Worm (Caenorhabditis elegans) whole organism, L4/young adult: ENCODE measurements around the gene ugt-12.
"Not testable (repeated sequence)": the region's sequence is repeated elsewhere in the genome, so short reads cannot be mapped to it uniquely, and the experiment has no call there.

Source experiments
- W03F9.2 ChIP-seq: fragments of 150-350 bp; optimal IDR thresholded peaks from 2 replicates; lab custom pipeline; 2014; ENCODE audit warnings: missing biosample characterization, missing genetic modification characterization
- dao-5 ChIP-seq: sonication (generic microtip); optimal IDR thresholded peaks from 2 replicates; lab custom pipeline; 2016; ENCODE audit warnings: missing genotype, missing genetic modification characterization, moderate library complexity, missing compliant biosample characterization
- him-1 ChIP-seq: sonication (generic microtip); optimal IDR thresholded peaks from 2 replicates; lab custom pipeline; 2016; ENCODE audit warnings: missing genotype, missing genetic modification reagents, missing genetic modification characterization, missing compliant biosample characterization

ugt-12 gene

DNA sequence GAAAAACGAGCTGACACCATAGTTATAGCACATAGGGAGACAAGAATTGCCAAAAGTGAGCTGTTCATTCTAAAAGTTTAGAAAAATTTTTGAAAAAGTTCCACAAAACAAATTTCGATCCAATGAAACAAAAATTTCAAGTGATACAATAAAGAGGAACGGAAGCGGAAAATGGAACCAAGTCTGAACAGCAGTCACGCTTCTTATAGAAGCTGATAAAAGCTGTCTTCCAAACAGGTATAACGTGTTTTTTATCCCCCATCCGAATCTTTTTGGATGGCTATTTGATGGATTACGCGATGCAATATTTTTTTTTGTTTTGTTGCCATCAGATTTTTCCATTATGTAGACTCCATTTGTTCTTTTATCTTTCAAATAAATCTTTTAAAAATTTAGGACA, 22.9 kb upstream of the ugt-12 start, which contains the start of gene H23N18.5:
TSS of gene H23N18.5 (minus strand) at position 69 of the 400 bp plus-strand sequence.
- TF ChIP-seq dao-5 = no peak
- no peak for TF ChIP-seq him-1 (tag; lab: Kevin White, UChicago)

DNA sequence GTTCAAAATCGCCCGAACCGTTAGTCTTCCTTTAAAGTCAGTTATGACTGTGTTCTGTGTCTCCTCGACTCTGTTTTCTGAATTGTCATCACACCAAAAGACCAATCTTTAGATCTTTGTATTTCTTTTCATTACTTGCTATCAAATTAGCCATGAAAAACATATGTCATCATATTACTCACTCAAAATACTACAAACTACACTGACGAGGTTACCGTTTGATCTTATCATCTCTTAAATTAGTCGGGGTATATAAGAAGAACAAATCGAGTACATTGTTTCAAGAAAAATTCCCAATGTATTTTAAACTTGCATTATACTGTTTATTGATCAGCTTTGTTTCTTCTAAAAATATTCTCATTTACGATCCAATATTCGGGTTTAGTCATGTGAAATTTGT, 19.2 kb upstream of the ugt-12 start, which contains the start of gene ugt-13:
TSS of gene ugt-13 (plus strand) at position 294 of the 400 bp plus-strand sequence.
- TF ChIP-seq him-1 (tag; lab: Kevin White, UChicago) = no peak

DNA sequence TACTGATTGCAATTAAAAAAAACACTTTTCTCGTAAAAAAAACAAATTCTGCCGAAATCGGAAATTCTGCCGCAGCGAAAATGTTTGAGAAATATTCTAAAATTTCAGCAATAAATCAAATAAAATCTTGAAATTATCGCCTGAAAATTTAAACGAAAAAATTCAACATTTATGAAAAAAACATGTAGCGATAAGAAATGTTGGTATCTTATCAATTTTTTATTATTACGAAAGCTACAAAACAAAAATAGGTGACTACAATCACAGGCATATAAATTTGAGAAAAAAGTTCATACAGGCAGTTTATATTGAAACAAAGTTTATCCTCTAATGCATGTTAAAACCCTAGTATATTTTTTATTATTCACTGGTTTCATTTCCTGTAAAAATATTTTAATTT, 16.5 kb upstream of the ugt-12 start, which contains the start of gene ugt-14:
TSS of gene ugt-14 (plus strand) at position 301 of the 400 bp plus-strand sequence.
- TF ChIP-seq dao-5 = no peak
- no peak for TF ChIP-seq him-1 (tag; lab: Kevin White, UChicago)
- TF ChIP-seq W03F9.2 (tag; lab: Kevin White, UChicago) = no peak

DNA sequence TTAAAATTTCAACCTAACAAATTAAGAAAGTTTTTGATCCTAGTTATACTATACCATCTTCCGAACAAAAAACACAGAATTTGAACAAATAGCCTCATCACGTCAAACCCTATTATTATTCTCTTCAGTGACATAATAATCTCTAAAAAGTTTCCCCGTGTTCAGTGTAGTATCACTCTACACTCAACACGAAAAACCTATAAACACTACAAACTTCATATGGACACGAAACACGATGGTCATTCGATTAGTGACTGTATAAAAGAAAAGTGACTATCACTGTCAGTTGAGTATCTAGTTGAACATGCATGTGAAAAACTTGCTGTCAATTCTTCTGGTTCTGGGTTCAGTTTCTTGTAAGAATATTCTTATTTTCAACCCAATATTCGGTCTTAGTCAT, 14.3 kb upstream of the ugt-12 start, which contains the start of gene ugt-8:
TSS of gene ugt-8 (plus strand) at position 235 of the 400 bp plus-strand sequence.
- TF ChIP-seq dao-5 (no peak), W03F9.2 (tag; lab: Kevin White, UChicago) (no peak), him-1 (tag; lab: Kevin White, UChicago) (no peak)

DNA sequence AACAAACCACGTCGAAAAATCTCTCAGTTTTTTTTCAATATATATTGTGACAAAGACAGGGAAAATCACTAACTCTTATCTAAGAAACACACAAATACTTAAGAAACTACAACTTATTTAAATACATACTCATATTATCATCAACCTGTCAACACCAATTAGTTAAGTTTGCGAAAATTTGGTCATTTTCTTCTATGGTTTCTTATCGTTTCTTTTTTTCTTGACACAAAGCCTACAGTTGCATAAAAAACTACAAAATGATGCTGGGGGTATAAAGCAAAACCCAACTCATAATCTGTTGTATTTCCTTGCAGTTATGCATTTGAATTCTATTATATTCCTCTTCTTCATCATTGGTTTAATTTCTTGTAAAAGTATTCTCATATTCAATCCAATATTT, 11.6 kb upstream of the ugt-12 start, which contains the start of gene ugt-67:
TSS of gene ugt-67 (plus strand) at position 301 of the 400 bp plus-strand sequence.
- no peak for TF ChIP-seq W03F9.2 (tag; lab: Kevin White, UChicago)

DNA sequence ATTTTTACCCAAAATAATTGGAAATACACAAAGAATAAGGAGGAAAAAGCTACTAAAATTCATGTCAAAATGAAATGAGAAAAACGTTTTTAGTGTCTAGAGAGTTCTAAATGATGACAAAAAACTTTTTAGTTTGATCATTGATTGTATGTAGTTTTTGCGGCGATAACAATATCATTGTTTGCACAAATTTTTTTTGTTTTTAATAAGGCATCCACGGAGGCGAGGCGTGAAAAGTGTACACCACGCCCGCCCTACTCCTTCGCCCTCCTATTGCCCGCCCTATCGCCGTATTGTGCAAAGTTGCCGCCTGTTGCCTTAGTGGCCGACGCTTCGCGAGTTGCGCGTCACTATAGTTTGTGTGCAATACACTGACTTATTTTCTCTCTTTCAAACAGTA, 10.6 kb upstream of the ugt-12 start, which contains the start of gene ugt-10:
TSS of gene ugt-10 (minus strand) at position 101 of the 400 bp plus-strand sequence.
- not testable (repeated sequence) for TF ChIP-seq W03F9.2 (tag; lab: Kevin White, UChicago); him-1 (tag; lab: Kevin White, UChicago); dao-5

DNA sequence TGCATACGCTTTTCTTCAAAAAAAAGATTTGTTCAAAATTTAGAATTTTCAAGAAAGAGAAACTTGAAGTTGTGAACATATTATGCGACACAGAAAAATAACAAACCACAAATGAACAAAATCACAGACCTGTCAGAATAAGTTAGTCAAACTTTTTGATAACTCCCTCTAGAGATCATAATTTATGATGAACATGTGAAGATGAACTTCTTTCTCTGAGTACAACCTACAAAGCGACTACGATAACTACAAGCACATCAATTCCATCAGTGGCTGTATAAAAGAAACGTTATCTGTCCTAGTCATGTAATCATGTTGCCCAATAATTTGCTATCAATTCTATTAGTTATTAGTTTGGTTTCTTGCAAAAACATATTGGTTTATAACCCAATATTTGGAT, 6.3 kb upstream of the ugt-12 start, which contains the start of gene ugt-9:
TSS of gene ugt-9 (plus strand) at position 305 of the 400 bp plus-strand sequence.
- no peak for TF ChIP-seq W03F9.2 (tag; lab: Kevin White, UChicago)
- no peak for TF ChIP-seq him-1 (tag; lab: Kevin White, UChicago)
- no peak for TF ChIP-seq dao-5

DNA sequence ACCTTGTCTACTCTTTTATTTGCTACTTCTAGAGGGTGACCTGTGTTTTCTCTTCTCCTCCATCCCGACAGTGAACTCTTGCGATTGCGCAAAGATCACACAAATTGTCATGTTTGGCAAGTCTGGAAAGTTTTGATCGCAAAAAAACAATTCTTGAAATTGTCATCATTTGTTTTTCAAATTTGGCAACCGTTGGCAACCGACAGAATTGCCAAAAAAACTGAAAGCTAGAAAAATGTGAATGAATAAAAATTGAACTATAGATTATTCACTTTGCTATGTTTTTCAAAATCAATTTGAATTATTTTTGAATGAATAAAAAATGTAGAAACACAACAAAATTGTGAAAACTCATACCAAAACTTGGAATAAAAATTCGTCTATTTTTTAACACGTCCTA, 5.5 kb upstream of the ugt-12 start, which contains the start of gene ugt-11:
TSS of gene ugt-11 (minus strand) at position 101 of the 400 bp plus-strand sequence.
- no peak for TF ChIP-seq him-1 (tag; lab: Kevin White, UChicago)
- no peak for TF ChIP-seq dao-5
- TF ChIP-seq W03F9.2 (tag; lab: Kevin White, UChicago) = no peak

DNA sequence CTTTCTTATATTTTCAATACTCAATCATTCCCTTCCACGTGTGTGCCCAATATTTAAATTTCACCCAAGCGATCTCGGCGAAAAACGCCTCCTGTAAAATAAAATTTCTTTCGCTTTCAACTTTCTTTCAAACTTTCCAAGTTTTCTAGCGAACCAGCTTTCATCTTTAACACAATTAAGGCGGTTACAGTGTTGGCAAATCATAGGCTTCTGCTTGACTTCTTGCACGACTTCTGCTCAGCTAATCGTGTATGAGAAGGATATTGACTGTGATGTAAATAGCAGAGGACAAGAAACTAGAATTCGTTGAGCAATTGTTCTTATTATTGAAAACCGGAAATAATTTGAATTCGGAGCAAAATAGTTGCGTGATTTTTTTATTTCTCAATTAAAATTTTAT, 1.9 kb upstream of the ugt-12 start:
- TF ChIP-seq him-1 (tag; lab: Kevin White, UChicago) = no peak
- no peak for TF ChIP-seq dao-5
- TF ChIP-seq W03F9.2 (tag; lab: Kevin White, UChicago) = no peak

DNA sequence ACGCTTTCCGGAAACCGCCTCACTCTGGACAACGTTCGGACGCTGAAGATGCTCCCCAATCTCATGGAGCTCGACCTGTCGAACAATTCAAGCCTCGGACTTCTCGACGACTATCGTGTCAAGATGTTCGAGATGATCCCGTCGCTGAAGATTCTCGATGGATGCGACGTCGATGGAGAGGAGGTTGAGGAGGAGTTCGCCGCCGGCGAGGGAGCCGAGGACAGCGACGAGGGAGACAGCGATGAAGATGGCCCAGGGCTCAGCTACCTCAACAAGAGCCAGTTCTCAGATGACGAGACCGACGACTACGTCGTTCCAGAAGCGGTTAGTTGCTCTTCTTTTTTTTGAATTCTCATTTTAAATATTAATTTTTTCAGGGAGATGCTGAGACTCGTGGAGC, 1.4 kb upstream of the ugt-12 start:
- TF ChIP-seq dao-5 (no peak), him-1 (tag; lab: Kevin White, UChicago) (no peak), W03F9.2 (tag; lab: Kevin White, UChicago) (no peak)

DNA sequence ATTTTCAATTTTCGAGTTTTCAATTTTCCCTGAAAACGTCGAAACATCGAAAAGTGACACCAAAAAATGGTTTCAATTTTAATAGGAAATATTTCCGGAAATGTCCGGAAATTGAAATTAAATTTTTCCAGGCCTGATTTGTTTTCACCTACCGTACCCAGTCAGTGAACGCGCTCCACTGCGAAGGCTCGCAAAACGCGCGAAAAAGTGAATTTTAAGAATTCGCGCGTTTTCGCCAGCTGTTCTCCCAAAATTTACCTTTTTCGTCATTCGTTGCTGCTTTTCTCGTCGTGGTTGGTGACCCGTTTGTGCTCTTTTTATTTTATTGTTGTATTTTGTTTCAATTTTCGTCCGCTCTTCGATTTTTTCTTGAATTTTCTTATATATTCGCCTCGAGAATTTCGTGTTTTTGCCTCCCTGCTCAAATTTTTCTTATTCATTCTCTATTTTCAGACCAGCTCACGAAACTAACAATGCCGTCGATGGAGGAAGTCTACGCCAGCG, 599 bp upstream of the ugt-12 start, which contains the start of gene T19H12.2:
TSS of gene T19H12.2 (plus strand) at position 454 of the 504 bp plus-strand sequence.
- TF ChIP-seq him-1 (tag; lab: Kevin White, UChicago) (no peak), W03F9.2 (tag; lab: Kevin White, UChicago) (peak; percentile 2)

DNA sequence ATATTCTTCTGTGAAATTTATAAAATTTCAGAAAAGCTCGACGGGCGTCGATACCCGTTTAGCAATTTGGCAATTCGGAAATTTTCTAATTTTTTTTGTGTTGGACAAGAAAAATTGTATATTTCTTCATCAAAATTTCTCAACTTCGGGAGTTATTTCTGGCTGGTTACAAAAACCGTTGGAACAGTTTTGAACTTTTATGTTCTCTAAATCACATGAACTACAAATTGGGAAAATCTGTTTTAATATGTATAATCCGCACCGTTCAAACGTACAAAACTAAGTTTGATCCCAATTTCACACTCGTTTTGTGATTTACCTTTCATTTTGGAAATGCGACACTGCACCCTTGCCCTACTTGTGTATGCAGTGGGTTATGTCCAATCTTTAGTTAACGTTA, 4.1 kb downstream of the ugt-12 start, which contains the start of gene T19H12.3:
TSS of gene T19H12.3 (plus strand) at position 301 of the 400 bp plus-strand sequence.
- TF ChIP-seq him-1 (tag; lab: Kevin White, UChicago) (no peak), dao-5 (no peak), W03F9.2 (tag; lab: Kevin White, UChicago) (no peak)

DNA sequence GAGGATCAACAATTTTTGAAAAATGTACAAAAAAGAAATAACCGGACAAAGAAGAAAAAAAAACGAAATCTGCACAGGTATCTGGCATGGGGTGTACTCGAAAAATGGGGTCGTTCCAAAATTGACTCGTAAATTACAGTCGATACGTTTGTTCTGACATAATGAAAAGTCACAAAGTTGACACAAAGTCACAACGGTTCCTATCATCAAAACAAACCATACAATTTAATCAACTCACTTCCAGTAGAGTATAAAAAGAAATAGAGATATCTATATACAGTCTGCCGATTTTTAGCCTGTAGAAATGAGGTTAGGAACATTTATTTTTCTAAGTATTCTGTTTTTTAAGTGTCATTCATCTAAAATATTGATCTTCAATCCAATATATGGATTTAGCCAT, 4.9 kb downstream of the ugt-12 start, which contains the start of gene T19H12.12:
TSS of gene T19H12.12 (plus strand) at position 301 of the 400 bp plus-strand sequence.
- no peak for TF ChIP-seq him-1 (tag; lab: Kevin White, UChicago)
- no peak for TF ChIP-seq dao-5
- TF ChIP-seq W03F9.2 (tag; lab: Kevin White, UChicago) = no peak

DNA sequence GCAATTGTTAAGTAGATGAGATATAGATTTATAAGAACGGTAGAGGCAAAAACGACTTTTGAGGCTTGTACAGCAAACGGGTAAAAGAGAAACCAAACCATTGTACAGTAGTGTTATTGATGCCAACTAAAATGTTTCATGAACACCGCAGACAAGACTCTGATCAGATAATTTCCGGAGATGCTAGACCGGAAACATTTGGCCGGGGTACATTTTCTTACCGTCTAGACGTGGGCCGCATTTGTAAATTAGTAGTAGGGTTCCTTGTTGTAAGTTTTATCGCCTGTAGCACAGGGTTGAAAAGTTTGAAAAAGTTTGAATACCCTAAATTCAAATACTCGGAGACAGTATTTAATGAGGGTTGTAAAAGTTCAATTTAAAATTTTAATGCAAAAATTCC, 8.1 kb downstream of the ugt-12 start, which contains the start of gene str-32:
TSS of gene str-32 (minus strand) at position 101 of the 400 bp plus-strand sequence.
- no peak for TF ChIP-seq W03F9.2 (tag; lab: Kevin White, UChicago)
- no peak for TF ChIP-seq dao-5
- TF ChIP-seq him-1 (tag; lab: Kevin White, UChicago) = no peak
